Worm (Caenorhabditis elegans) whole organism, L1 larva: ENCODE results near the gene F08D12.3.
A peak's percentile ranks its signal among the peaks of the same experiment; 100 is the strongest.

Experiments
- dpl-1 ChIP-seq, 3 experiments: fragments of 150-350 bp in 2 of 3; sonication (generic microtip) in 1 of 3; optimal IDR thresholded peaks; 2 replicates each; lab custom pipeline; 2014 to 2017; ENCODE audit warnings: missing biosample characterization in 3 of 3, missing genetic modification characterization in 3 of 3, missing genetic modification reagents in 3 of 3
- mdl-1 ChIP-seq, 2 experiments: fragments of 150-350 bp; optimal IDR thresholded peaks; 2 replicates each; lab custom pipeline; 2014 to 2017; ENCODE audit warnings: missing biosample characterization in 2 of 2, missing genetic modification characterization in 2 of 2, inconsistent platforms in 1 of 2
- unc-30 ChIP-seq: sonication (generic microtip); optimal IDR thresholded peaks from 2 replicates; lab custom pipeline; 2017; ENCODE audit warnings: missing biosample characterization, missing genetic modification characterization

ce11 chrII:2787031-2787512, 7.7 kb downstream of the F08D12.3 start, which contains the start of the genes F08D12.12 and srpa-72:
- peak in 1 of 2 experiments; percentile 18 for TF ChIP-seq mdl-1 (tag; optimal IDR thresholded peaks at IDR 0.05; lab: Kevin White, UChicago)
- TF ChIP-seq unc-30 (tag; lab: Kevin White, UChicago): no peak
- peak; percentile 23 to 57 (median 57) for TF ChIP-seq dpl-1 (GFP tag; optimal IDR thresholded peaks at IDR 0.05; lab: Kevin White, UChicago)
